Worm (Caenorhabditis elegans): ENCODE data around the gene F42A9.8.

Gene F42A9.8

ce11 chrIV:8570719-8571118 lies 47.9 kb downstream of the F42A9.8 start:
- TF ChIP-seq Y95B8A.8 (GFP tag; IDR thresholded peaks at IDR 0.05) (no peak), aptf-2 (GFP tag; conservative IDR thresholded peaks at IDR 0.05) (no peak), die-1 (tag; optimal IDR thresholded peaks at IDR 0.05) (no peak), T07F8.4 (tag; optimal IDR thresholded peaks at IDR 0.05) (no peak), sptf-2 (GFP tag; optimal IDR thresholded peaks at IDR 0.05) (no peak), madf-8 (GFP tag; conservative IDR thresholded peaks at IDR 0.05) (no peak), dox-1 (GFP tag; IDR thresholded peaks at IDR 0.05) (no peak), atf-7 (tag; optimal IDR thresholded peaks at IDR 0.05) (no peak), Y67H2A.10 (GFP tag; conservative IDR thresholded peaks at IDR 0.05) (no peak), ztf-18 (tag; optimal IDR thresholded peaks at IDR 0.05) (no peak), ztf-6 (GFP tag; IDR thresholded peaks at IDR 0.05) (no peak), xnd-1 (tag; optimal IDR thresholded peaks at IDR 0.05) (no peak), bed-2 (GFP tag; IDR thresholded peaks at IDR 0.05) (no peak), athp-1 (tag; optimal IDR thresholded peaks at IDR 0.05) (no peak), madf-3 (GFP tag; IDR thresholded peaks at IDR 0.05) (no peak), lin-26 (GFP tag; IDR thresholded peaks at IDR 0.05) (no peak)

- TF ChIP-seq egl-18 (GFP tag; IDR thresholded peaks at IDR 0.05) (no peak), unc-62 (GFP tag; optimal IDR thresholded peaks at IDR 0.05) (no peak), rpc-1 (optimal IDR thresholded peaks at IDR 0.05) (no peak), rpc-1 (tag; optimal IDR thresholded peaks at IDR 0.05) (no peak), mxl-1 (tag; optimal IDR thresholded peaks at IDR 0.05) (no peak), ztf-28 (GFP tag; IDR thresholded peaks at IDR 0.05) (no peak), F10E7.11 (tag; optimal IDR thresholded peaks at IDR 0.05) (no peak), ztf-18 (tag; optimal IDR thresholded peaks at IDR 0.05) (no peak), lir-1 (GFP tag; conservative IDR thresholded peaks at IDR 0.05) (no peak), hmg-1.2 (GFP tag; IDR thresholded peaks at IDR 0.05) (no peak)
Measured at ce11 chrIV:8570253-8570652, 48.3 kb downstream of the F42A9.8 start, which contains the start of gene Y59H11AM.4. Gene Y59H11AM.4 (minus strand): TSS chrIV:8570353.
